Worm (Caenorhabditis elegans): Measurements from ENCODE around the gene chca-1.

- TF ChIP-seq elt-3 (tag; optimal IDR thresholded peaks at IDR 0.05) (no peak), nhr-11 (tag; optimal IDR thresholded peaks at IDR 0.05) (no peak), daf-12 (tag; optimal IDR thresholded peaks at IDR 0.05) (no peak), fos-1 (tag; optimal IDR thresholded peaks at IDR 0.05) (no peak), ceh-82 (tag; optimal IDR thresholded peaks at IDR 0.05) (no peak), nhr-25 (tag; optimal IDR thresholded peaks at IDR 0.05) (peak; percentile 25), lin-15B (tag; optimal IDR thresholded peaks at IDR 0.05) (no peak), nhr-237 (tag; optimal IDR thresholded peaks at IDR 0.05) (no peak), nhr-12 (tag; optimal IDR thresholded peaks at IDR 0.05) (no peak), skn-1 (tag; optimal IDR thresholded peaks at IDR 0.05) (no peak)
Observed at ce11 chrIV:9673206-9673605, 22.0 kb downstream of the chca-1 start.
